Worm (Caenorhabditis elegans) whole organism, early embryonic: Measurements from ENCODE around the gene fcho-1.

Source experiments
- B0310.2 ChIP-seq: sonication (generic microtip); optimal IDR thresholded peaks from 2 replicates; lab custom pipeline; 2016; ENCODE audit warnings: mild to moderate bottlenecking, missing genetic modification characterization, missing compliant biosample characterization
- F13C5.2 ChIP-seq: sonication (generic microtip); optimal IDR thresholded peaks from 2 replicates; lab custom pipeline; 2017; ENCODE audit warnings: mild to moderate bottlenecking, missing genetic modification characterization, inconsistent platforms, missing compliant biosample characterization
- aly-1 ChIP-seq: sonication (generic microtip); optimal IDR thresholded peaks from 2 replicates; lab custom pipeline; 2016; ENCODE audit warnings: missing genetic modification characterization, missing compliant biosample characterization
- ama-1 ChIP-seq: fragments of 150-350 bp; optimal IDR thresholded peaks from 2 replicates; lab custom pipeline; 2014
- ceh-13 ChIP-seq: fragments of 200-800 bp; sonication (Bioruptor generic); optimal IDR thresholded peaks from 2 replicates; lab custom pipeline; 2018; ENCODE audit warnings: mild to moderate bottlenecking, missing genetic modification characterization, missing compliant biosample characterization
- ceh-36 ChIP-seq: sonication (generic microtip); optimal IDR thresholded peaks from 2 replicates; lab custom pipeline; 2016; ENCODE audit warnings: missing genetic modification characterization, inconsistent platforms, missing compliant biosample characterization
- ets-7 ChIP-seq: sonication (generic microtip); optimal IDR thresholded peaks from 2 replicates; lab custom pipeline; 2016; ENCODE audit warnings: missing genotype, missing genetic modification characterization, missing compliant biosample characterization
- flt-1 ChIP-seq: fragments of 200-800 bp; sonication (Bioruptor generic); IDR thresholded peaks from 2 replicates; pipeline ENCODE4 v1.3.6; 2022; ENCODE audit warnings: missing genetic modification characterization, missing compliant biosample characterization
- hmbx-1 ChIP-seq: sonication (generic microtip); optimal IDR thresholded peaks from 2 replicates; lab custom pipeline; 2016; ENCODE audit warnings: mild to moderate bottlenecking, missing genetic modification characterization, missing compliant biosample characterization
- hmg-4 ChIP-seq: fragments of 200-800 bp; sonication (Bioruptor generic); optimal IDR thresholded peaks from 2 replicates; lab custom pipeline; 2018; ENCODE audit warnings: mild to moderate bottlenecking, missing genetic modification characterization, missing compliant biosample characterization
- hnd-1 ChIP-seq: sonication (generic microtip); optimal IDR thresholded peaks from 2 replicates; lab custom pipeline; 2016; ENCODE audit warnings: missing genetic modification characterization, missing compliant biosample characterization
- pes-1 ChIP-seq: fragments of 200-800 bp; sonication (Bioruptor generic); IDR thresholded peaks from 2 replicates; pipeline ENCODE4 v1.3.6; 2022; ENCODE audit warnings: missing genetic modification reagents, missing genetic modification characterization, missing compliant biosample characterization
- scrt-1 ChIP-seq: fragments of 200-800 bp; sonication (Bioruptor generic); IDR thresholded peaks from 2 replicates; pipeline ENCODE4 v1.3.6; 2022; ENCODE audit warnings: missing genetic modification characterization, missing compliant biosample characterization
- sea-1 ChIP-seq: fragments of 200-800 bp; sonication (Bioruptor generic); conservative IDR thresholded peaks from 2 replicates; pipeline ENCODE4 v1.3.6; 2022; ENCODE audit warnings: missing genetic modification characterization, missing compliant biosample characterization
- tbx-11 ChIP-seq: fragments of 200-800 bp; sonication (Bioruptor generic); IDR thresholded peaks from 2 replicates; pipeline ENCODE4 v1.3.6; 2022; ENCODE audit warnings: missing genetic modification characterization, missing compliant biosample characterization
- tbx-37 ChIP-seq: fragments of 200-800 bp; sonication (Bioruptor generic); conservative IDR thresholded peaks from 2 replicates; pipeline ENCODE4 v1.3.6; 2022; ENCODE audit warnings: missing genetic modification reagents, missing genetic modification characterization, missing compliant biosample characterization
- tra-4 ChIP-seq: sonication (generic microtip); optimal IDR thresholded peaks from 2 replicates; lab custom pipeline; 2017; ENCODE audit warnings: missing genetic modification characterization, missing compliant biosample characterization

fcho-1 gene

DNA sequence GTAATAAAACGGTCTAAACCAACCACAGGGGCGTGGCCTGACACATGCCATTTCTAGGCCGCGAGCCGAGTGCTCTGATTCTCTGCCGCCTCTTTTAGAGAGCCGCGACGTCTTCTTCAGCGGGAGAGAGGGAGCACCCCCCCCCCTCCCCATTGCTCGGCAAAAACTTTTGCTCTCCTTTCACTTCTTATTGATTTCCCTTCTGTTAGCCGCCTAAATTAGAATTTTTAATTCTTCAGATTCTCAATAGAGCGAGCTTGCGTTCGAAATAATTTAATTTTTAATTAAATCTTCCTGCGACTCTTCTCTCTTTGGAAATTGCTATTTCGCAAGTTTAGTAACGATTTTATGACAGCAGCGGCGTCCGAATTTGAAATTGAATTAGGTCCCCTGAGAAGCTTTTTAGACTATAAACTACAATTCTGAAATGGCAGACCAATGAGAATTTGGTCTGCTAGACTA lies 12.9 kb downstream of the fcho-1 start:
- TF ChIP-seq ets-7 (tag; lab: Kevin White, UChicago) (no peak), aly-1 (tag; lab: Kevin White, UChicago) (no peak), tbx-11 (GFP tag; lab: Robert Waterston, UW) (no peak), ama-1 (lab: Kevin White, UChicago) (no peak), tbx-37 (GFP tag; lab: Robert Waterston, UW) (no peak), ceh-36 (tag; lab: Kevin White, UChicago) (no peak), scrt-1 (GFP tag; lab: Robert Waterston, UW) (no peak), pes-1 (GFP tag; lab: Robert Waterston, UW) (no peak), hmg-4 (GFP tag; lab: Kevin White, UChicago) (no peak), ceh-13 (GFP tag; lab: Kevin White, UChicago) (no peak), sea-1 (GFP tag; lab: Robert Waterston, UW) (no peak), B0310.2 (no peak), tra-4 (tag; lab: Kevin White, UChicago) (no peak), flt-1 (GFP tag; lab: Robert Waterston, UW) (no peak), F13C5.2 (tag; lab: Kevin White, UChicago) (no peak)

DNA sequence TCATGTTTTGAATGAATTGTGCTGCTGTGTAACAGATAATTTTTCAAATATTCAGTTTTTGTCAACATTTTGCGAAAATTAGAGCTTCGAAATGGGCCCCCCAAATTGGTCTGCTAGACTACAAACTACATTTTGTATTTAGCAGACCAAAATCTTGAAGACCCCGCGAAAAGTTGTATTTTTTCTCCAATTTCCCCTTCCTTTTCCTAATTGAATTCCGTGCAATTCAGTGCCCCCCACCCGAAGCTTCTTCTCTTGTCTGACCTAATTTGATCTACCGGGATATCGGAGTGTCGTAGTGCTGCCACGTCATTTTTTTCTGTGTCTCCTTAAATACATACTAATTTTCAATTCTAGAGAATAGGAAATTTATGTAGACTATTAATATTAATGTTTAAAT lies 13.7 kb downstream of the fcho-1 start:
- TF ChIP-seq B0310.2 = no peak
- no peak for TF ChIP-seq flt-1 (GFP tag; lab: Robert Waterston, UW)
- no peak for TF ChIP-seq ceh-13 (GFP tag; lab: Kevin White, UChicago)
- no peak for TF ChIP-seq aly-1 (tag; lab: Kevin White, UChicago)
- TF ChIP-seq tbx-37 (GFP tag; lab: Robert Waterston, UW) = no peak
- TF ChIP-seq hmg-4 (GFP tag; lab: Kevin White, UChicago) = no peak
- TF ChIP-seq scrt-1 (GFP tag; lab: Robert Waterston, UW) = no peak
- TF ChIP-seq hnd-1 (tag; lab: Kevin White, UChicago) = no peak
- TF ChIP-seq tra-4 (tag; lab: Kevin White, UChicago) = no peak
- TF ChIP-seq ama-1 (lab: Kevin White, UChicago) = no peak
- TF ChIP-seq ceh-36 (tag; lab: Kevin White, UChicago) = no peak

DNA sequence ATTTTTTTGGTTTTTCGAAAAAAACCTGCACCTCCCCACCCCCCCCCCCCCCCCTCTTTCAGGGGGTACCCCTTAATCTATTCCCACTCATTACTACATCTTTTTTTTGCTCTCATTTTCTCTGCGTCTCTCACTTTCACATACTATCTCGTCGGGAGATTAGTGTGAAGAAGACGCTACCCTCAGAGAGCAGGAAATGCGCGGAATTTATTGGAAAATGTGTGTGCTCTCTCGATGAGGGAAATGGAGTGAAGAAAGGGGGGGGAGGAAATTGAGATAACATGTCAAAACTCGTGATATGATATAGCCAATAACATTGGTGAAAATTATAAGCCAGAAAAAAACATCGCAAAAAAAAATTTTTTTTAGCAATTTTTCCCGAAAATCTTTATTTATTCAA lies 15.3 kb downstream of the fcho-1 start:
- no peak for TF ChIP-seq flt-1 (GFP tag; lab: Robert Waterston, UW)
- no peak for TF ChIP-seq tra-4 (tag; lab: Kevin White, UChicago)
- no peak for TF ChIP-seq sea-1 (GFP tag; lab: Robert Waterston, UW)
- TF ChIP-seq pes-1 (GFP tag; lab: Robert Waterston, UW) = no peak
- no peak for TF ChIP-seq tbx-11 (GFP tag; lab: Robert Waterston, UW)
- TF ChIP-seq ceh-13 (GFP tag; lab: Kevin White, UChicago) = no peak
- TF ChIP-seq hnd-1 (tag; lab: Kevin White, UChicago) = no peak
- no peak for TF ChIP-seq tbx-37 (GFP tag; lab: Robert Waterston, UW)
- no peak for TF ChIP-seq ceh-36 (tag; lab: Kevin White, UChicago)
- no peak for TF ChIP-seq F13C5.2 (tag; lab: Kevin White, UChicago)
- no peak for TF ChIP-seq ets-7 (tag; lab: Kevin White, UChicago)
- TF ChIP-seq hmbx-1 (tag; lab: Kevin White, UChicago) = no peak
- TF ChIP-seq B0310.2 = no peak
- TF ChIP-seq hmg-4 (GFP tag; lab: Kevin White, UChicago) = no peak
- no peak for TF ChIP-seq ama-1 (lab: Kevin White, UChicago)
- no peak for TF ChIP-seq scrt-1 (GFP tag; lab: Robert Waterston, UW)
- TF ChIP-seq aly-1 (tag; lab: Kevin White, UChicago) = no peak

DNA sequence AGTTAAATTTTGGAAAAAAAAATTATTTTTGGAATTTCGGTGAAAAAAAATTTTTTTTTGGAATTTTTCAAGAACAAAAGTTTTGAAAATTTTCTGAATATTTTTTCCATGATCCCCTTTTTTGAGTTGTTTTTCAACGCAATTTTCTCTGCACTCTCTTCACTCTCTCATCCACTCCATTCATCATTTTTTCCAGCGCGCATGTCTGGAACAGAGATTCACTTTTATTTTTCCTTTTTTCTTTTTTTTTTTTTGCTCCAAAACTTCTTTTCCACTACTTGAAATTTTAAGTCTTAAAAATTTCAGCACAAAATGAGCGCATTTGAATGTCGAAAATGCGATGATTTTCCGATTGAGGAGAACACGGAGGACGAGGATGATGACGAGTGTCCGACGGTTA lies 16.4 kb downstream of the fcho-1 start, which contains the start of gene jip-1:
Gene jip-1, plus strand, starts transcription at position 301 of the 400 bp plus-strand sequence.
- no peak for TF ChIP-seq sea-1 (GFP tag; lab: Robert Waterston, UW)
- TF ChIP-seq hmg-4 (GFP tag; lab: Kevin White, UChicago) = no peak
- no peak for TF ChIP-seq tbx-37 (GFP tag; lab: Robert Waterston, UW)
- TF ChIP-seq scrt-1 (GFP tag; lab: Robert Waterston, UW) = no peak
- TF ChIP-seq pes-1 (GFP tag; lab: Robert Waterston, UW) = no peak
- TF ChIP-seq B0310.2 = no peak

DNA sequence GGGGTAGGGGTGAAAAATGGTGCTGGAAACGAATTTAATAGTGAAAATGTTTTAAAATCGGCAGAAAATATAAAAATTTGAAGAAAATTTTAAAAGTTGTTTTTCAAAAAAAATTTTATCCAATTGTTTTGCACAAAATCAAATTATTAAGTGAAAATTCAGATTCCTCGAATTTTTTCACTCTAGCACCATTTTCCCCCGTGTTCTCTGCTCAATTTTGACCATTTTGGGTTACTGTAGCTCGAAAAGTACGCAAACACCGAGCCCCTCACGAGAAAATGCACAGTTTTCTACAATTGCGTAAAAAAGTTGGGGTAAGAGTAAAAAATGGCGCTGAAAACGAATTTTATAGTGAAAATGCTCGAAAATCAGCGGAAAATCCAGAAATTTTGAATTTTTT lies 19.6 kb downstream of the fcho-1 start:
- no peak for TF ChIP-seq tra-4 (tag; lab: Kevin White, UChicago)
- TF ChIP-seq scrt-1 (GFP tag; lab: Robert Waterston, UW) = no peak
- TF ChIP-seq ceh-36 (tag; lab: Kevin White, UChicago) = no peak
- TF ChIP-seq pes-1 (GFP tag; lab: Robert Waterston, UW) = no peak
- TF ChIP-seq ceh-13 (GFP tag; lab: Kevin White, UChicago) = no peak
- TF ChIP-seq sea-1 (GFP tag; lab: Robert Waterston, UW) = no peak
- no peak for TF ChIP-seq flt-1 (GFP tag; lab: Robert Waterston, UW)
- TF ChIP-seq hnd-1 (tag; lab: Kevin White, UChicago) = no peak
- TF ChIP-seq tbx-37 (GFP tag; lab: Robert Waterston, UW) = no peak
- TF ChIP-seq hmg-4 (GFP tag; lab: Kevin White, UChicago) = no peak

DNA sequence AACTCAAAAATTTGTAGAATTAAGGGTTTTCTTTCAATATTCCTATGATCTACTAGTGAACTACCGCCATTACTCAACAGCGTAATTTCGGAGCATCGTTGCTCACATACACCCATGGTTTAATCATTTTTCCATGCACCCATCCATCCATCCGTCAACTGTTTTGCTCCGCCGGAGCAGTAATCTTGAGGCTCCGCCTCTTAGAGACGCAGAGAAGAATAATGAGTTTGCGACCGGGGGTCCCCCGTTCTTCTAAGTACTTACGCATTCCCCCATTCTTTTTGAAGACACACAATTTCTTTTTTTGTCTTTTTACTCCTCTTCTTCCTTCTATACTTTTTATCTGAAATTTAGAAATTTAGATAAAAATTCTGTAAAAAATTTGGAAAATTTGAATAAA lies 27.9 kb downstream of the fcho-1 start:
- TF ChIP-seq F13C5.2 (tag; lab: Kevin White, UChicago) (no peak), hnd-1 (tag; lab: Kevin White, UChicago) (no peak), tra-4 (tag; lab: Kevin White, UChicago) (no peak), tbx-11 (GFP tag; lab: Robert Waterston, UW) (no peak), ceh-13 (GFP tag; lab: Kevin White, UChicago) (no peak), B0310.2 (no peak), ama-1 (lab: Kevin White, UChicago) (no peak), scrt-1 (GFP tag; lab: Robert Waterston, UW) (no peak), ceh-36 (tag; lab: Kevin White, UChicago) (no peak), hmg-4 (GFP tag; lab: Kevin White, UChicago) (no peak), hmbx-1 (tag; lab: Kevin White, UChicago) (no peak), pes-1 (GFP tag; lab: Robert Waterston, UW) (no peak), aly-1 (tag; lab: Kevin White, UChicago) (no peak)

DNA sequence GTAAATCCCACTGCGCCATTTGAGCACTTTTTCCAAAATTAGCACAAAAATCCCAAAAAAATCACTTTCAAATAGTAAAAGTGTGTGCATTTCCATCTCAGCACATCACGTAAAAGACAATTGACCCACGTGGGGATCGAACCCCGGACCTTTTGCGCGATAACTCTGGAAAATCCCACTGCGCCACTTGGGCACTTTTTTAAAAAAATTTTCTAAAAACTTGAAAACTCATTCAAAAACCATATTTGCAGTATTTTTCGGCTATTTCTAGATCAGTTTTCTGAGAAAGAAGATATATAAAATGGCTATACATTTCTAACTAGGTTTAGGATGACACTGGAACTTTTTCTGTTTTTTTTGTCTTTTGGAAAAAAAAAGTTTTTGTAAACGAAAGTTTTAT lies 29.7 kb downstream of the fcho-1 start:
- TF ChIP-seq ama-1 (lab: Kevin White, UChicago) (no peak), ets-7 (tag; lab: Kevin White, UChicago) (no peak), F13C5.2 (tag; lab: Kevin White, UChicago) (no peak), hnd-1 (tag; lab: Kevin White, UChicago) (no peak), hmbx-1 (tag; lab: Kevin White, UChicago) (no peak)
